Worm (Caenorhabditis elegans) whole organism, L3 larva: Measurements from ENCODE around the gene srh-287.

Experiments
- lin-15B ChIP-seq: fragments of 150-350 bp; optimal IDR thresholded peaks from 2 replicates; lab custom pipeline; 2014; ENCODE audit warnings: missing biosample characterization, missing genetic modification characterization
- mml-1 ChIP-seq: fragments of 150-350 bp; sonication (generic microtip); optimal IDR thresholded peaks from 3 replicates; lab custom pipeline; 2014; ENCODE audit warnings: missing biosample characterization, missing genetic modification characterization

DNA sequence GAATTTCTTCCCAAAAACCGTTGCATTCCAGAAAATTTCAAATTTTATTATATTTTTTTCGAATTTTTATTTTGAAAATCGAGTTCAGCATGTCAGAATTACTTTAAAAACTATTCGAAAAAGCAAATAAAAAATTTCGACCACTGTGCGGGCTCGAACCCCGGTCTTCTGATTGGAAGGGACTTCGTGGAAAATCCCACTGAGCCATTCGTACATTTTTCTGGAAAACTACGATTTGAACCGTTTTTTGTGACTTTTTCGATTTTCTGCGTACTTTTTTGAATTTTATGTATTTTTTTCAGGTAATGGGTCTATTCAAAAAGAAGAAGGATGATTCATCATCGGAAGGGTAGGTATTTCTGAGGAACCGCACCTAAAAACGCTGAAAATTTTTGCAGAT, 45.0 kb upstream of the srh-287 start, which contains the start of gene pgp-9:
- TF ChIP-seq mml-1 (tag; lab: Kevin White, UChicago), result no peak
- no peak for TF ChIP-seq lin-15B
